Fruit fly (Drosophila melanogaster): ENCODE measurements around the gene ebd1.
A peak's percentile ranks its signal among the peaks of the same experiment; 100 is the strongest.

ebd1 gene

DNA sequence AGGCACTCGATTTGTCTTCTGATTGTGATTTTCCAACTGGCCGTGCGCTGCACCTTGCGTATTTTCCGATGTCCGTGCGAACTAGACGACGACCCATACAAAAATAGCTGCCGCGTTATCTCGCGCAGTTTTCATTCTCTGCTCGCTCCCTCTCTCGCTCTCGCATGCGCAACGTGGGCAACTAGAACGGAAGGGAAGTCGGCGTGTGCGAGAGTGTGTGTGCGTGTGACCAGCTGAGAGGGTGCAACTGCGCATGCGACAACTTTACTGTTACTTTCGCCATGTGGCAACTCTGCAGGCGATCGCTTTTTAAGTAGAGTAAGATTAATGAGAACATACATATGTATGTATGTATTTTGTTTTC lies at the start of gene ebd1:
Gene ebd1, minus strand, starts transcription at position 109 of the 364 bp plus-strand sequence.
- TF ChIP-seq ovo (GFP tag; optimal IDR thresholded peaks at IDR 0.05) (peak; percentile 92), toe (GFP tag; optimal IDR thresholded peaks at IDR 0.05) (no peak), tj (GFP tag; optimal IDR thresholded peaks at IDR 0.05) (peak; percentile 31), CG14711 (tag; optimal IDR thresholded peaks at IDR 0.05) (peak; percentile 52), Mnt (GFP tag; optimal IDR thresholded peaks at IDR 0.05) (peak; percentile 25), cnc (optimal IDR thresholded peaks at IDR 0.05) (no peak), Crg-1 (GFP tag; optimal IDR thresholded peaks at IDR 0.05) (no peak), pad (GFP tag; optimal IDR thresholded peaks at IDR 0.05) (peak; percentile 30), CG12768 (GFP tag; optimal IDR thresholded peaks at IDR 0.05) (no peak), CG11617 (GFP tag; optimal IDR thresholded peaks at IDR 0.05) (no peak), CG7045 (GFP tag; optimal IDR thresholded peaks at IDR 0.05) (no peak), kay (GFP tag; ENCODE audit: borderline replicate concordance) (no peak), CG7101 (tag; optimal IDR thresholded peaks at IDR 0.05) (no peak), bab1 (GFP tag; optimal IDR thresholded peaks at IDR 0.05) (no peak), cic (GFP tag; optimal IDR thresholded peaks at IDR 0.05) (no peak), Clk (GFP tag; optimal IDR thresholded peaks at IDR 0.05) (no peak), CG33017 (tag; optimal IDR thresholded peaks at IDR 0.05) (no peak), Hr96 (GFP tag; optimal IDR thresholded peaks at IDR 0.05) (no peak), CG5204 (GFP tag; optimal IDR thresholded peaks at IDR 0.05) (no peak), CG1620 (GFP tag; optimal IDR thresholded peaks at IDR 0.05) (no peak)

DNA sequence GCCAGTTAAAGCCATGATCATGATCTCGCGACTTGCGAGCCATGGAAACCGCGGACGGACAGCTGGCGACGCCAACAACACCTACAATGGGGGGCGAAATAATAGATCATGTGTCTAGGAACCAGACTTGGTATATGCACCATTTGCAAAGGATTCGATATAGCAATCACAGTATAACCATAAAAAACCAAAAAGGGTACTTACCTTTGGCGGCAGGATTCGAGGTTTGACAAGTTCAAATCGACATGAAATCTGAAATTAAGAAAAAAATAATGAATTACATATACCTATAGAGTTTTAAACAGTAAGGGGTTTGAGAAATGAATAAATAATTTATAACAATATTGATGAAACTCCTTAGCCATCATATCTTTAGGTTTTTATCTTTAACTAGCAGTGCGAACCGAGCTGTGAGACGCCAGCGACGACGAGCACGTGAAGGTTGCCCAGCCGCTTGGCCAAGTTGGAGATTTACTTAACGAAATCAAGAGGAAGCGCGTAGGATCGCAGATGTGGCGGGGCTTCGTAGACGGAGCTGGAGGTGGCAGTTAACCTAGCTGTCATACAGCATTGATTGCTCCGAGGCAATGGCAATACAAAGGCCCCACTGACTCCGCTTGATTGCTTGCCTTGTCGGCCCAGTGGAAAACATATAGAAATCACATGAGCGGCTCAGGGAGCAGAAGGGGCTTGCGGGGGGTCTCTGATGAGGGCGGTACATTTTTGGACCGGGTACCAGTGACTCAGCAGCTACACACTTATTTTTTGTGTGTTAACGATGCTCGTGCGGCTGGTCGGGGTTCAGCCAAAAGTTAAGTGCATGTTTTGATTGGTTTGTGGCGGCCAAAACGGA lies 48.7 kb upstream of the ebd1 start:
- no peak for TF ChIP-seq Clk (GFP tag; optimal IDR thresholded peaks at IDR 0.05)
- TF ChIP-seq cnc (optimal IDR thresholded peaks at IDR 0.05): no peak
- TF ChIP-seq tj (GFP tag; optimal IDR thresholded peaks at IDR 0.05): no peak
- TF ChIP-seq kay (GFP tag; ENCODE audit: borderline replicate concordance): no peak
- no peak for TF ChIP-seq pad (GFP tag; optimal IDR thresholded peaks at IDR 0.05)
- no peak for TF ChIP-seq CG1620 (GFP tag; optimal IDR thresholded peaks at IDR 0.05)

DNA sequence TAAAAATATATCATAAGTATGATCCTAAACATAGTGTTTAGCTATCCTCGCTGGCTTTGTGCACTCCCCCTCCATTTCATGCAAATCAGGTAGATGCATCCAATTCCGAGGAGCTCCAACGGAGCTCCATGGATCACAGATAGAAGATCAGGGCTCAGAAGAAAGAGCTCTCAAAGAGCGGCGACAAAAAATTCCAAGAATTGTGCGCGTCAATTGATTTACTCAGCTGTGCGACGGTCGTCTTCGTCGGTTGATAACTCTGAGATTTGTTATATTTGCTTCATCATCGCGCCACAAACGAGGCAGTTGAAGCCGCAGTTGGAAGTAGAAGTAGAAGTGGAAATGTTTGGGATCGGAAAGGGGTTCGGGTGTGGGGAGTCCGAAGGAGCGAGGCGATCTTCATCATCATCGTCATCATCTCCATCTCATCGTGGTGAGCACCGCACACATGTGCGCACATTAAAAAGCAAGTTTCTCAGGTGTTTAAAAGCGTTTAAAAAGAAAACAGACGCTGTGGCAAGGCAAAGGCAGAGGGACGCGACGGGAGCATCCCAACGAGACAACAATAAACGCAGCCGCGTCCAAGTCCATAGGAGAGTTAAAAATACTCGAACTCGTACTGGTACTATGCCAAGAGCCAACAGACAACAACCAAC lies 48.0 kb upstream of the ebd1 start:
- TF ChIP-seq toe (GFP tag; optimal IDR thresholded peaks at IDR 0.05): no peak
- no peak for TF ChIP-seq CG33017 (tag; optimal IDR thresholded peaks at IDR 0.05)
- no peak for TF ChIP-seq CG14711 (tag; optimal IDR thresholded peaks at IDR 0.05)
- TF ChIP-seq CG12768 (GFP tag; optimal IDR thresholded peaks at IDR 0.05): no peak
- TF ChIP-seq pad (GFP tag; optimal IDR thresholded peaks at IDR 0.05): no peak
- no peak for TF ChIP-seq CG7101 (tag; optimal IDR thresholded peaks at IDR 0.05)

DNA sequence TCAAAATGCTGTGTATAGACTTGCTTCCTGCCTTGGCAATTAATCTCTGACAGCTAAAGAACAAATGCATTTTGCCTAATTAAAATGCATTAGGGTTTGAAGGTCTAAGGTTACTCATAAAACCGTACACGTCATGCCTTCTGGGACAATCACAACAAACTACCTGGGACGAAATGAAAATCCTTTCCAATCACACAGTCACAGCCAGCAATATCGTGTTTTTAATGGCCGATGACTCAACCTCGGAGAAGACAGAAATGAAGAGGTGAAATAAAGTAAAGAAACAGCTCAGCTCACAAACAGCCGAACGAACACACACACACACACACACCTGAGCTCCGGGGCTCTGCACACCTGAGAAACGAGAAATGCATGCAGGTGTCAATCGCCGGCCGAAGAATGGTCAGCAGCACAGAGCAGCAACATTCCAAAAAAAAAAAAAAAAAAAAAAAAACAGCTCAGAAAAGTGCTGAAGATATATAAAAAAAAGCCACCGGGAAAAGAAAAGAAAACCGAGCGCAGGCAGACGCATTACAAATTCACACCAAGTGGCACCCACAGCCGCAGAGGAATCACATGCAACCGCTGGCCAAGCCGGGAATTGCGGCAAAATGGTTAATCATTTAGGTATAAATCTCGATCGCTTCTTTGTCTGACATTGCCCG lies 47.1 kb upstream of the ebd1 start:
- TF ChIP-seq CG12768 (GFP tag; optimal IDR thresholded peaks at IDR 0.05) (no peak), tj (GFP tag; optimal IDR thresholded peaks at IDR 0.05) (peak; percentile 68), cic (GFP tag; optimal IDR thresholded peaks at IDR 0.05) (no peak), kay (GFP tag; ENCODE audit: borderline replicate concordance) (no peak)

DNA sequence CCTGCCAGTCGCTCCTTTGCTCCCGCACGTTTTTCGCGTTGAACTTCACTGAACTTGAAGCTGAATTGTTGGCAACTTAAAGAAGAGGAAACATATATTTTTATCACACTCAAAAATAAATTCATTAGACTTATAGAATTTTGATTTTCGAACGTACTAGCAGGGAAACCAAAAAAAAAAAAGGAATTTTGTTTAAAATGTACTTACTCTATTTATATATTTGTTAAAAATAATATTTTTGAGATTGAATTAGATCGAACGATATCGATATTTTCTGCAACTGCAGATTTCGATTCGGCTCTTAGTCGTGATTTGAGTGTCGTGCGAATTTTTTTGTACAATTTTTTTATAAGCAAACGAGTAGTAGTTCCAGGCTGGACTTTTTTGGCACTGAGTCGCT lies 46.1 kb upstream of the ebd1 start:
- no peak for TF ChIP-seq CG7045 (GFP tag; optimal IDR thresholded peaks at IDR 0.05)
- no peak for TF ChIP-seq Mnt (GFP tag; optimal IDR thresholded peaks at IDR 0.05)
- peak; percentile 20 for TF ChIP-seq kay (GFP tag; ENCODE audit: borderline replicate concordance)
- TF ChIP-seq pad (GFP tag; optimal IDR thresholded peaks at IDR 0.05): no peak
- no peak for TF ChIP-seq Hr96 (GFP tag; optimal IDR thresholded peaks at IDR 0.05)

DNA sequence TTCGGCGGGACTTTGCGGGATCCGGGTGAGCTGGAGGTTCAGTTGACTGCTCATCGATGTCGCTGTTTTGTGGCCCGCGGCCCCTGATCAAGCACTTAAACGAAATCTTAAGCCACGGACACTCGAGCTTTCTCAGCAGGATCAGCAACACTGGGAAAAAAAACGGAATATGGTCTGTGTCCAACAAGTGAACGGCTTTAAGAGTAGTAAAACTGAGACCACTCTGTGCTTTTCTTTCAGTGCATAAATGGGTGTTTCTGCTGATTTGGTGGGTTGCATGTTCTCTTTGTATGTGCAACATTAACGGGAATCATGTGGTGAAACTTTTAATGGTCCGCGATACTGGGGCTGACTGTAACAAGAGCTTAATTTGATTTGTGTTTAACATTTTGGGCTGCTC lies 44.0 kb upstream of the ebd1 start:
- TF ChIP-seq Hr96 (GFP tag; optimal IDR thresholded peaks at IDR 0.05) (no peak), CG5204 (GFP tag; optimal IDR thresholded peaks at IDR 0.05) (no peak), kay (GFP tag; ENCODE audit: borderline replicate concordance) (no peak), tj (GFP tag; optimal IDR thresholded peaks at IDR 0.05) (no peak), Mnt (GFP tag; optimal IDR thresholded peaks at IDR 0.05) (no peak), ovo (GFP tag; optimal IDR thresholded peaks at IDR 0.05) (no peak), Crg-1 (GFP tag; optimal IDR thresholded peaks at IDR 0.05) (no peak), CG1620 (GFP tag; optimal IDR thresholded peaks at IDR 0.05) (no peak), pad (GFP tag; optimal IDR thresholded peaks at IDR 0.05) (no peak), Clk (GFP tag; optimal IDR thresholded peaks at IDR 0.05) (no peak), bab1 (GFP tag; optimal IDR thresholded peaks at IDR 0.05) (no peak), cic (GFP tag; optimal IDR thresholded peaks at IDR 0.05) (no peak), cnc (optimal IDR thresholded peaks at IDR 0.05) (no peak), CG7045 (GFP tag; optimal IDR thresholded peaks at IDR 0.05) (no peak)
